Fruit fly (Drosophila melanogaster) whole organism, embryonic: ENCODE measurements around the gene Inx3.

Source experiments
- CG10979 ChIP-seq: fragments of 200-800 bp; sonication (Bioruptor generic); optimal IDR thresholded peaks from 2 replicates; lab custom pipeline; 2018; ENCODE audit warnings: missing biosample characterization, mild to moderate bottlenecking, missing genetic modification characterization, moderate library complexity
- CG11093 ChIP-seq: fragments of 200-800 bp; sonication (Bioruptor generic); IDR thresholded peaks from 3 replicates; pipeline ENCODE4 v1.3.6; 2022; ENCODE audit warnings: missing biosample characterization, missing genetic modification characterization
- CG11504 ChIP-seq: fragments of 200-800 bp; sonication (Bioruptor generic); optimal IDR thresholded peaks from 3 replicates; lab custom pipeline; 2019; ENCODE audit warnings: missing biosample characterization, mild to moderate bottlenecking, missing genetic modification characterization, moderate library complexity
- CG12744 ChIP-seq: fragments of 200-800 bp; sonication (Bioruptor generic); optimal IDR thresholded peaks from 2 replicates; lab custom pipeline; 2016; ENCODE audit warnings: missing biosample characterization, missing genetic modification characterization
- CG12769 ChIP-seq: fragments of 200-800 bp; sonication (Bioruptor generic); optimal IDR thresholded peaks from 2 replicates; lab custom pipeline; 2019; ENCODE audit warnings: missing biosample characterization, mild to moderate bottlenecking, missing genetic modification characterization, moderate library complexity
- CG13123 ChIP-seq: fragments of 200-800 bp; sonication (Bioruptor generic); optimal IDR thresholded peaks from 2 replicates; lab custom pipeline; 2016; ENCODE audit warnings: missing biosample characterization, missing genetic modification characterization
- CG13894 ChIP-seq: fragments of 200-800 bp; sonication (Bioruptor generic); optimal IDR thresholded peaks from 3 replicates; lab custom pipeline; 2018; ENCODE audit warnings: missing biosample characterization, mild to moderate bottlenecking, missing genetic modification characterization, moderate library complexity
- CG15011 ChIP-seq: fragments of 200-800 bp; sonication (Bioruptor generic); optimal IDR thresholded peaks from 3 replicates; lab custom pipeline; 2018; ENCODE audit warnings: missing biosample characterization, mild to moderate bottlenecking, missing genetic modification characterization
- CG15269 ChIP-seq: fragments of 200-800 bp; sonication (Bioruptor generic); optimal IDR thresholded peaks from 2 replicates; lab custom pipeline; 2018; ENCODE audit warnings: missing biosample characterization, mild to moderate bottlenecking, missing genetic modification characterization, moderate library complexity
- CG1529 ChIP-seq: fragments of 200-800 bp; sonication (Bioruptor generic); optimal IDR thresholded peaks from 3 replicates; lab custom pipeline; 2018; ENCODE audit warnings: missing biosample characterization, missing genetic modification characterization
- CG15601 ChIP-seq: fragments of 200-800 bp; sonication (Bioruptor generic); optimal IDR thresholded peaks from 3 replicates; lab custom pipeline; 2019; ENCODE audit warnings: missing biosample characterization, mild to moderate bottlenecking, missing genetic modification characterization, moderate library complexity
- CG1602 ChIP-seq: fragments of 200-800 bp; sonication (Bioruptor generic); optimal IDR thresholded peaks from 3 replicates; lab custom pipeline; 2016; ENCODE audit warnings: missing biosample characterization, missing genetic modification characterization
- CG17186 ChIP-seq: fragments of 200-800 bp; sonication (Bioruptor generic); optimal IDR thresholded peaks from 3 replicates; lab custom pipeline; 2017; ENCODE audit warnings: missing biosample characterization, missing genetic modification reagents, missing genetic modification characterization
- CG17802 ChIP-seq: fragments of 200-800 bp; sonication (Bioruptor generic); optimal IDR thresholded peaks from 2 replicates; lab custom pipeline; 2018; ENCODE audit warnings: missing biosample characterization, mild to moderate bottlenecking, missing genetic modification characterization, moderate library complexity
- CG18262 ChIP-seq: fragments of 200-800 bp; optimal IDR thresholded peaks from 3 replicates; lab custom pipeline; 2019; ENCODE audit warnings: missing biosample characterization, mild to moderate bottlenecking, missing genetic modification characterization, moderate library complexity
- CG2202 ChIP-seq: fragments of 200-800 bp; sonication (Bioruptor generic); optimal IDR thresholded peaks from 2 replicates; lab custom pipeline; 2018; ENCODE audit warnings: missing biosample characterization, mild to moderate bottlenecking, missing genetic modification characterization
- CG5180 ChIP-seq: fragments of 200-800 bp; sonication (Bioruptor generic); optimal IDR thresholded peaks from 3 replicates; lab custom pipeline; 2017; ENCODE audit warnings: missing biosample characterization, missing genetic modification characterization, mild to moderate bottlenecking, moderate library complexity, missing genetic modification reagents
- CG8388 ChIP-seq: fragments of 200-800 bp; sonication (Bioruptor generic); optimal IDR thresholded peaks from 2 replicates; lab custom pipeline; 2019; ENCODE audit warnings: missing biosample characterization, mild to moderate bottlenecking, missing genetic modification characterization, moderate library complexity
- CG8478 ChIP-seq: fragments of >200 bp; optimal IDR thresholded peaks from 2 replicates; lab custom pipeline; 2018
- CG9932 ChIP-seq: fragments of 200-800 bp; sonication (Bioruptor generic); IDR thresholded peaks from 2 replicates; pipeline ENCODE4 v1.3.6; 2022; ENCODE audit warnings: missing biosample characterization, missing genetic modification characterization
- Camta ChIP-seq: fragments of 200-800 bp; sonication (Bioruptor generic); optimal IDR thresholded peaks from 2 replicates; lab custom pipeline; 2016; ENCODE audit warnings: missing biosample characterization, missing genetic modification characterization
- CoRest ChIP-seq: fragments of 200-800 bp; sonication (Bioruptor generic); optimal IDR thresholded peaks from 3 replicates; lab custom pipeline; 2018; ENCODE audit warnings: missing biosample characterization, mild to moderate bottlenecking, missing genetic modification characterization, moderate library complexity
- Dip2 ChIP-seq: fragments of 200-800 bp; sonication (Bioruptor generic); IDR thresholded peaks from 2 replicates; pipeline ENCODE4 v1.3.6; 2022; ENCODE audit warnings: missing biosample characterization, missing genetic modification characterization
- Dref ChIP-seq: fragments of 200-800 bp; sonication (Bioruptor generic); IDR thresholded peaks from 2 replicates; pipeline ENCODE4 v1.3.6; 2022; ENCODE audit warnings: missing biosample characterization, missing genetic modification characterization
- Gug ChIP-seq: fragments of 200-800 bp; sonication (Bioruptor generic); IDR thresholded peaks from 4 replicates; pipeline ENCODE4 v1.3.6; 2022; ENCODE audit warnings: missing biosample characterization, missing genetic modification characterization
- HHEX ChIP-seq: fragments of 200-800 bp; sonication (Bioruptor generic); optimal IDR thresholded peaks from 3 replicates; lab custom pipeline; 2017; ENCODE audit warnings: missing biosample characterization, mild to moderate bottlenecking, missing genetic modification characterization, missing genetic modification reagents
- MTF-1 ChIP-seq: fragments of 200-800 bp; sonication (Bioruptor generic); optimal IDR thresholded peaks from 2 replicates; lab custom pipeline; 2018; ENCODE audit warnings: missing biosample characterization, mild to moderate bottlenecking, missing genetic modification characterization, borderline replicate concordance
- Myb ChIP-seq: fragments of 200-800 bp; sonication (Bioruptor generic); optimal IDR thresholded peaks from 2 replicates; lab custom pipeline; 2016; ENCODE audit warnings: missing biosample characterization, missing genetic modification characterization
- NC2β ChIP-seq: fragments of 200-800 bp; sonication (Bioruptor generic); optimal IDR thresholded peaks from 2 replicates; lab custom pipeline; 2016; ENCODE audit warnings: missing biosample characterization, missing genetic modification characterization
- NK7.1 ChIP-seq: fragments of 200-800 bp; sonication (Bioruptor generic); optimal IDR thresholded peaks from 3 replicates; lab custom pipeline; 2016; ENCODE audit warnings: missing biosample characterization, missing genetic modification characterization
- Rx ChIP-seq: fragments of 200-800 bp; sonication (Bioruptor generic); IDR thresholded peaks from 2 replicates; pipeline ENCODE4 v1.3.6; 2022; ENCODE audit warnings: missing biosample characterization, missing genetic modification characterization
- Side ChIP-seq: fragments of 200-800 bp; sonication (Bioruptor generic); optimal IDR thresholded peaks from 2 replicates; lab custom pipeline; 2016; ENCODE audit warnings: missing biosample characterization, missing genetic modification characterization
- Sin3A ChIP-seq: fragments of >200 bp; optimal IDR thresholded peaks from 2 replicates; lab custom pipeline; 2018
- Tbp ChIP-seq: fragments of >200 bp; optimal IDR thresholded peaks from 2 replicates; lab custom pipeline; 2018; ENCODE audit warnings: missing biosample characterization, missing genetic modification characterization
- ase ChIP-seq: fragments of 200-800 bp; sonication (Bioruptor generic); IDR thresholded peaks from 3 replicates; pipeline ENCODE4 v1.3.6; 2022; ENCODE audit warnings: missing biosample characterization, missing genetic modification characterization
- bab2 ChIP-seq: fragments of 200-800 bp; sonication (Bioruptor generic); optimal IDR thresholded peaks from 2 replicates; lab custom pipeline; 2016; ENCODE audit warnings: missing biosample characterization, missing genetic modification characterization
- bcd ChIP-seq: fragments of 200-800 bp; sonication (Bioruptor generic); optimal IDR thresholded peaks from 2 replicates; lab custom pipeline; 2017; ENCODE audit warnings: missing biosample characterization, mild to moderate bottlenecking, missing genetic modification characterization
- caup ChIP-seq: fragments of 200-800 bp; sonication (Bioruptor generic); optimal IDR thresholded peaks from 3 replicates; lab custom pipeline; 2017; ENCODE audit warnings: missing biosample characterization, mild to moderate bottlenecking, missing genetic modification characterization, moderate library complexity; ENCODE audit not compliant: severe bottlenecking
- chn ChIP-seq: fragments of 200-800 bp; sonication (Bioruptor generic); optimal IDR thresholded peaks from 2 replicates; lab custom pipeline; 2016; ENCODE audit warnings: missing biosample characterization, missing genetic modification characterization
- ci ChIP-seq: fragments of 200-800 bp; sonication (Bioruptor generic); IDR thresholded peaks from 3 replicates; pipeline ENCODE4 v1.3.6; 2022; ENCODE audit warnings: missing biosample characterization, missing genetic modification characterization
- dm ChIP-seq: fragments of 200-800 bp; sonication (Bioruptor generic); optimal IDR thresholded peaks from 3 replicates; lab custom pipeline; 2016; ENCODE audit warnings: missing biosample characterization, missing genetic modification characterization
- ewg ChIP-seq: fragments of 200-800 bp; sonication (Bioruptor generic); optimal IDR thresholded peaks from 3 replicates; lab custom pipeline; 2017; ENCODE audit warnings: mild to moderate bottlenecking, missing biosample characterization, missing genetic modification reagents, missing genetic modification characterization
- ftz-f1 ChIP-seq: fragments of 200-800 bp; sonication (Bioruptor generic); optimal IDR thresholded peaks from 2 replicates; lab custom pipeline; 2016; ENCODE audit warnings: missing biosample characterization, missing genetic modification characterization
- gem ChIP-seq: fragments of 200-800 bp; sonication (Bioruptor generic); optimal IDR thresholded peaks from 2 replicates; lab custom pipeline; 2019; ENCODE audit warnings: missing biosample characterization, mild to moderate bottlenecking, missing genetic modification characterization, moderate library complexity
- ind ChIP-seq: fragments of 200-800 bp; sonication (Bioruptor generic); optimal IDR thresholded peaks from 3 replicates; lab custom pipeline; 2016; ENCODE audit warnings: missing biosample characterization, missing genetic modification characterization
- lilli ChIP-seq: fragments of 200-800 bp; sonication (Bioruptor generic); optimal IDR thresholded peaks from 3 replicates; lab custom pipeline; 2016; ENCODE audit warnings: missing biosample characterization, missing genetic modification characterization
- p53 ChIP-seq: fragments of 200-800 bp; sonication (Bioruptor generic); optimal IDR thresholded peaks from 2 replicates; lab custom pipeline; 2016; ENCODE audit warnings: missing biosample characterization, missing genetic modification characterization
- pb ChIP-seq: fragments of 200-800 bp; sonication (Bioruptor generic); optimal IDR thresholded peaks from 3 replicates; lab custom pipeline; 2016; ENCODE audit warnings: missing biosample characterization, missing genetic modification characterization
- pita ChIP-seq: fragments of 200-800 bp; sonication (Bioruptor generic); optimal IDR thresholded peaks from 2 replicates; lab custom pipeline; 2017; ENCODE audit warnings: missing biosample characterization, mild to moderate bottlenecking, missing genetic modification characterization
- tin ChIP-seq: fragments of 200-800 bp; sonication (Bioruptor generic); optimal IDR thresholded peaks from 3 replicates; lab custom pipeline; 2016; ENCODE audit warnings: missing biosample characterization, missing genetic modification characterization

Inx3 gene

DNA sequence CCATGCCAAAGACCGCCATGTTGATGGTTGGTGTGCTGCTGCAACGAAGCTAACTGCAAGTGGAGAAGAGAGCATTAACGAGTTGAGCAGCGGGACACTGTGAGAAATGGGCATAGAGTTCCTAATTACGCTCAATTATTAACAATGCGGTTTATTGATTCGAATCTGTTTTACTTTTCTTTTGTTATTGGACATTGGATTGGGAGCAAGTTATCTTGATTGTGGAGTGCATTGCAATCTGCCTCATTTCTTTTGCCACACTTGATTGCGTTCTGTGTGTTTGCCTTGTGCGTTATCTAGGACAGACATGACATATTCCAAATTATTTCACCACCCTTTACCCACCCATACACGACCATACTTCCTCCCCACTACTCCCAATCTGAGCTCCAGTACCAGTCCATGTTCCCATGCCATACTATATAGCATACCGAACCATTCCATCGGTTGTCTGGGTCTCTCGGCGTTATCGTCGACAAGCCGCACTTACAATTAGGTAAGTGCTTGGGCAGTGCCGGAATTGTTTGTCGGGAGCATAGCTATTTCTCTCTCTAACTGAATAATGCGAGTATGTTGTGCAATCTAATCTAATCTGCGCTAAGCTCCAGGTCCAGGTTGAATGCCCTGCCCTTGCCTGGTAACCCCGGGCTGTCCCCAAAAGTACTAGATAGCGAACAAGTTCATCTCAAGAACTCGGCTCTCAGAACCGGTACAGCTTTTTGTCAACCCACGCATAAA, 1.8 kb downstream of the Inx3 start (continued):
- TF ChIP-seq Side (GFP tag; lab: Kevin White, UChicago) = peak; percentile 4
- TF ChIP-seq Dip2 (GFP tag; lab: Robert Waterston, UW) = no peak
- peak; percentile 14 for TF ChIP-seq caup (GFP tag; lab: Kevin White, UChicago)
- TF ChIP-seq ewg (GFP tag; lab: Kevin White, UChicago) = peak; percentile 35
- peak; percentile 58 for TF ChIP-seq CG11504 (tag; lab: Kevin White, UChicago)
- TF ChIP-seq Dref = no peak
- peak; percentile 45 for TF ChIP-seq CG8388 (GFP tag; lab: Kevin White, UChicago)
- TF ChIP-seq CG13123 (GFP tag; lab: Kevin White, UChicago) = no peak
- TF ChIP-seq MTF-1 (GFP tag; lab: Kevin White, UChicago) = no peak
- TF ChIP-seq tin = peak; percentile 15
- no peak for TF ChIP-seq dm (GFP tag; lab: Kevin White, UChicago)
- 0 out of 2 replicates have a peak, but pooled peaks have one; percentile 14 for TF ChIP-seq Rx (GFP tag; lab: Robert Waterston, UW)
- TF ChIP-seq CG1602 = peak; percentile 4
- peak; percentile 38 for TF ChIP-seq CoRest (tag; lab: Kevin White, UChicago)
- TF ChIP-seq ci (GFP tag; lab: Robert Waterston, UW) = peak; percentile 78
- TF ChIP-seq CG15269 = peak; percentile 33
- peak; percentile 19 for TF ChIP-seq CG5180 (GFP tag; lab: Kevin White, UChicago)
- no peak for TF ChIP-seq CG17802 (tag; lab: Kevin White, UChicago)
- peak; percentile 20; the same call in 2 of the 4 replicates for TF ChIP-seq Gug
- peak; percentile 1 for TF ChIP-seq pb (GFP tag; lab: Kevin White, UChicago)
- peak; percentile 1 for TF ChIP-seq Myb (GFP tag; lab: Kevin White, UChicago)
- TF ChIP-seq CG13894 (tag; lab: Kevin White, UChicago) = no peak
- TF ChIP-seq CG1529 (GFP tag; lab: Kevin White, UChicago) = peak; percentile 62
- TF ChIP-seq ase (GFP tag; lab: Robert Waterston, UW) = 0 out of 3 replicates have a peak, but pooled peaks have one; percentile 22
- peak; percentile 60 for TF ChIP-seq CG10979
- TF ChIP-seq CG8478 (lab: Kevin White, UChicago) = no peak
- peak; percentile 56 for TF ChIP-seq CG12769 (tag; lab: Kevin White, UChicago)
- TF ChIP-seq chn (GFP tag; lab: Kevin White, UChicago) = peak; percentile 15
- peak; percentile 25 for TF ChIP-seq Camta (GFP tag; lab: Kevin White, UChicago)
- no peak for TF ChIP-seq CG17186
- TF ChIP-seq bab2 (GFP tag; lab: Kevin White, UChicago) = peak; percentile 27
- no peak for TF ChIP-seq pita
- TF ChIP-seq ftz-f1 (GFP tag; lab: Kevin White, UChicago) = no peak
- peak; percentile 6 for TF ChIP-seq bcd (GFP tag; lab: Kevin White, UChicago)
- TF ChIP-seq Sin3A (lab: Kevin White, UChicago) = no peak
- no peak for TF ChIP-seq NK7.1 (GFP tag; lab: Kevin White, UChicago)
- TF ChIP-seq NC2β (GFP tag; lab: Kevin White, UChicago) = peak; percentile 23
- TF ChIP-seq gem = peak; percentile 65
- no peak for TF ChIP-seq CG9932 (GFP tag; lab: Robert Waterston, UW)
- peak; percentile 23 for TF ChIP-seq CG15601 (tag; lab: Kevin White, UChicago)
- no peak for TF ChIP-seq lilli (GFP tag; lab: Kevin White, UChicago)
- peak; percentile 11 for TF ChIP-seq HHEX (GFP tag; lab: Kevin White, UChicago)
- TF ChIP-seq CG2202 (tag; lab: Kevin White, UChicago) = no peak
- no peak for TF ChIP-seq CG12744 (GFP tag; lab: Kevin White, UChicago)
- no peak for TF ChIP-seq CG11093 (GFP tag; lab: Robert Waterston, UW)
- no peak for TF ChIP-seq Tbp
- peak; percentile 52 for TF ChIP-seq CG18262 (tag; lab: Kevin White, UChicago)
- TF ChIP-seq CG15011 (GFP tag; lab: Kevin White, UChicago) = no peak
- TF ChIP-seq p53 (GFP tag; lab: Kevin White, UChicago) = no peak
- TF ChIP-seq ind (GFP tag; lab: Kevin White, UChicago) = peak; percentile 41
